Worm (Caenorhabditis elegans): ENCODE data around the gene ech-5.

ech-5 gene

ce11 chrIV:804802-805201 lies 8.0 kb downstream of the ech-5 start, which contains the start of gene Y55F3BL.4:
TSS of gene Y55F3BL.4 (plus strand) at chrIV:805102.
- TF ChIP-seq ceh-36 (tag; optimal IDR thresholded peaks at IDR 0.05): no peak
- no peak for TF ChIP-seq pes-1 (GFP tag; IDR thresholded peaks at IDR 0.05)
- TF ChIP-seq ceh-13 (GFP tag; optimal IDR thresholded peaks at IDR 0.05): no peak
- TF ChIP-seq ama-1 (optimal IDR thresholded peaks at IDR 0.05): no peak
- no peak for TF ChIP-seq hmg-4 (GFP tag; optimal IDR thresholded peaks at IDR 0.05)
- no peak for TF ChIP-seq B0310.2 (tag; optimal IDR thresholded peaks at IDR 0.05)
- TF ChIP-seq hnd-1 (tag; optimal IDR thresholded peaks at IDR 0.05): no peak
- TF ChIP-seq F13C5.2 (tag; optimal IDR thresholded peaks at IDR 0.05): no peak
- no peak for TF ChIP-seq ets-7 (tag; optimal IDR thresholded peaks at IDR 0.05)
- no peak for TF ChIP-seq scrt-1 (GFP tag; IDR thresholded peaks at IDR 0.05)
- no peak for TF ChIP-seq tra-4 (tag; optimal IDR thresholded peaks at IDR 0.05)
- no peak for TF ChIP-seq tbx-37 (GFP tag; conservative IDR thresholded peaks at IDR 0.05)
- no peak for TF ChIP-seq hmbx-1 (tag; optimal IDR thresholded peaks at IDR 0.05)
- no peak for TF ChIP-seq sea-1 (GFP tag; conservative IDR thresholded peaks at IDR 0.05)
- TF ChIP-seq flt-1 (GFP tag; IDR thresholded peaks at IDR 0.05): no peak
- no peak for TF ChIP-seq aly-1 (tag; optimal IDR thresholded peaks at IDR 0.05)
- no peak for TF ChIP-seq tbx-11 (GFP tag; IDR thresholded peaks at IDR 0.05)

ce11 chrIV:805693-806092 lies 8.9 kb downstream of the ech-5 start:
- TF ChIP-seq F13C5.2 (tag; optimal IDR thresholded peaks at IDR 0.05): no peak
- TF ChIP-seq pes-1 (GFP tag; IDR thresholded peaks at IDR 0.05): 0 out of 2 replicates have a peak, but pooled peaks have one; percentile 6
- no peak for TF ChIP-seq B0310.2 (tag; optimal IDR thresholded peaks at IDR 0.05)
- no peak for TF ChIP-seq ets-7 (tag; optimal IDR thresholded peaks at IDR 0.05)
- no peak for TF ChIP-seq scrt-1 (GFP tag; IDR thresholded peaks at IDR 0.05)
- TF ChIP-seq flt-1 (GFP tag; IDR thresholded peaks at IDR 0.05): no peak
- no peak for TF ChIP-seq sea-1 (GFP tag; conservative IDR thresholded peaks at IDR 0.05)
- TF ChIP-seq ceh-13 (GFP tag; optimal IDR thresholded peaks at IDR 0.05): no peak

- TF ChIP-seq ets-7 (tag; optimal IDR thresholded peaks at IDR 0.05) (no peak), pes-1 (GFP tag; IDR thresholded peaks at IDR 0.05) (no peak), tbx-11 (GFP tag; IDR thresholded peaks at IDR 0.05) (no peak), F13C5.2 (tag; optimal IDR thresholded peaks at IDR 0.05) (no peak), hmg-4 (GFP tag; optimal IDR thresholded peaks at IDR 0.05) (no peak), tra-4 (tag; optimal IDR thresholded peaks at IDR 0.05) (no peak), hmbx-1 (tag; optimal IDR thresholded peaks at IDR 0.05) (no peak)
Observed at ce11 chrIV:807027-807516, 10.2 kb downstream of the ech-5 start, which contains the start of gene Y55F3BL.6. TSS of gene Y55F3BL.6 (minus strand) at chrIV:807077.

- TF ChIP-seq tbx-11 (GFP tag; IDR thresholded peaks at IDR 0.05) (peak; percentile 61; the same call in 1 of the 2 replicates), sea-1 (GFP tag; conservative IDR thresholded peaks at IDR 0.05) (0 out of 2 replicates have a peak, but pooled peaks have one; percentile 24), pes-1 (GFP tag; IDR thresholded peaks at IDR 0.05) (peak; percentile 78), flt-1 (GFP tag; IDR thresholded peaks at IDR 0.05) (peak; percentile 63)
Observed at ce11 chrIV:813341-813740, 16.5 kb downstream of the ech-5 start.

- TF ChIP-seq scrt-1 (GFP tag; IDR thresholded peaks at IDR 0.05) (peak; percentile 52; the same call in 1 of the 2 replicates), hnd-1 (tag; optimal IDR thresholded peaks at IDR 0.05) (no peak), sea-1 (GFP tag; conservative IDR thresholded peaks at IDR 0.05) (no peak), ceh-36 (tag; optimal IDR thresholded peaks at IDR 0.05) (no peak), ets-7 (tag; optimal IDR thresholded peaks at IDR 0.05) (no peak), flt-1 (GFP tag; IDR thresholded peaks at IDR 0.05) (no peak), tbx-37 (GFP tag; conservative IDR thresholded peaks at IDR 0.05) (no peak)
Observed at ce11 chrIV:817879-818278, 21.1 kb downstream of the ech-5 start.

- TF ChIP-seq ceh-13 (GFP tag; optimal IDR thresholded peaks at IDR 0.05) (no peak), hmbx-1 (tag; optimal IDR thresholded peaks at IDR 0.05) (no peak), ets-7 (tag; optimal IDR thresholded peaks at IDR 0.05) (no peak), hnd-1 (tag; optimal IDR thresholded peaks at IDR 0.05) (no peak), scrt-1 (GFP tag; IDR thresholded peaks at IDR 0.05) (no peak), tra-4 (tag; optimal IDR thresholded peaks at IDR 0.05) (no peak), flt-1 (GFP tag; IDR thresholded peaks at IDR 0.05) (no peak), tbx-37 (GFP tag; conservative IDR thresholded peaks at IDR 0.05) (no peak), sea-1 (GFP tag; conservative IDR thresholded peaks at IDR 0.05) (no peak), pes-1 (GFP tag; IDR thresholded peaks at IDR 0.05) (no peak), F13C5.2 (tag; optimal IDR thresholded peaks at IDR 0.05) (no peak), ama-1 (optimal IDR thresholded peaks at IDR 0.05) (no peak), tbx-11 (GFP tag; IDR thresholded peaks at IDR 0.05) (no peak), aly-1 (tag; optimal IDR thresholded peaks at IDR 0.05) (no peak), B0310.2 (tag; optimal IDR thresholded peaks at IDR 0.05) (no peak)
Observed at ce11 chrIV:824854-825253, 28.0 kb downstream of the ech-5 start, which contains the start of gene zipt-15. TSS of gene zipt-15 (minus strand) at chrIV:824954.

ce11 chrIV:826145-826544 lies 29.3 kb downstream of the ech-5 start:
- TF ChIP-seq flt-1 (GFP tag; IDR thresholded peaks at IDR 0.05): no peak
- no peak for TF ChIP-seq hnd-1 (tag; optimal IDR thresholded peaks at IDR 0.05)
- TF ChIP-seq ama-1 (optimal IDR thresholded peaks at IDR 0.05): no peak
- TF ChIP-seq B0310.2 (tag; optimal IDR thresholded peaks at IDR 0.05): no peak
- no peak for TF ChIP-seq ceh-36 (tag; optimal IDR thresholded peaks at IDR 0.05)
- no peak for TF ChIP-seq ceh-13 (GFP tag; optimal IDR thresholded peaks at IDR 0.05)
- TF ChIP-seq hmbx-1 (tag; optimal IDR thresholded peaks at IDR 0.05): no peak
- TF ChIP-seq scrt-1 (GFP tag; IDR thresholded peaks at IDR 0.05): no peak
- TF ChIP-seq tbx-11 (GFP tag; IDR thresholded peaks at IDR 0.05): no peak
- TF ChIP-seq pes-1 (GFP tag; IDR thresholded peaks at IDR 0.05): no peak
- TF ChIP-seq ets-7 (tag; optimal IDR thresholded peaks at IDR 0.05): no peak
- TF ChIP-seq F13C5.2 (tag; optimal IDR thresholded peaks at IDR 0.05): no peak
- no peak for TF ChIP-seq aly-1 (tag; optimal IDR thresholded peaks at IDR 0.05)
- no peak for TF ChIP-seq tbx-37 (GFP tag; conservative IDR thresholded peaks at IDR 0.05)
- no peak for TF ChIP-seq sea-1 (GFP tag; conservative IDR thresholded peaks at IDR 0.05)
- no peak for TF ChIP-seq hmg-4 (GFP tag; optimal IDR thresholded peaks at IDR 0.05)
- TF ChIP-seq tra-4 (tag; optimal IDR thresholded peaks at IDR 0.05): no peak

- TF ChIP-seq F13C5.2 (tag; optimal IDR thresholded peaks at IDR 0.05) (peak; percentile 22), flt-1 (GFP tag; IDR thresholded peaks at IDR 0.05) (peak; percentile 41; the same call in 1 of the 2 replicates), B0310.2 (tag; optimal IDR thresholded peaks at IDR 0.05) (no peak)
Observed at ce11 chrIV:828427-828826, 31.6 kb downstream of the ech-5 start.

All from whole organism, early embryonic.